Worm (Caenorhabditis elegans) whole organism, L4 larva: ENCODE results near the gene hlh-3.

Experiments
- fos-1 ChIP-seq: fragments of 150-350 bp; optimal IDR thresholded peaks from 2 replicates; lab custom pipeline; 2014; ENCODE audit warnings: missing biosample characterization, missing genetic modification characterization
- nhr-10 ChIP-seq: fragments of 150-350 bp; optimal IDR thresholded peaks from 2 replicates; lab custom pipeline; 2014; ENCODE audit warnings: missing biosample characterization, missing genetic modification characterization
- nhr-11 ChIP-seq: fragments of 150-350 bp; optimal IDR thresholded peaks from 2 replicates; lab custom pipeline; 2014; ENCODE audit warnings: missing biosample characterization, missing genetic modification characterization
- pha-4 ChIP-seq, 2 experiments: fragments of 150-350 bp in 1 of 2; fragments of 200-800 bp in 1 of 2; sonication (Bioruptor generic) in 1 of 2; IDR thresholded peaks in 1 of 2; optimal IDR thresholded peaks in 1 of 2; 2 replicates each; pipeline versions ENCODE4 v1.3.6 to Lab custom; 2014 to 2022; ENCODE audit warnings: missing genetic modification characterization in 2 of 2, missing genetic modification reagents in 2 of 2, missing biosample characterization in 1 of 2, missing compliant biosample characterization in 1 of 2

DNA sequence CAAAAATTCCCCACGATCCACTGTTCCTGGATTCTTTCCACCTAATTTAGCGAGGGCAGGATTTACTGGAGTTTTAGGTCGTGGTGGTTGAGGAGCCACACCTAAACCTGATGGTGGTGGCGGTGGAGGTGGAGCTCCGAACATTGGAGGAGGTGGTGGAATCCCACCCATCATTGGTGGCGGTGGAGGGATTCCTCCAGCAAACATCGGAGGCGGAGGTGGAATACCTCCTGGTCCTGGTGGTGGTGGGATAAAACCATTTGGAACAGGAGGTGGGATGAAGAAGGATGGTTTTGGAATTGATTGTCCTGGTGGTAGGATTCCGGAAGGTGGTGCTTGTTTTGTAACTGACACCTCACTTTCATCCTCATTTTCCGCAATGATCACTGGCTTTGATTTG is 16.6 kb upstream of the hlh-3 start:
- TF ChIP-seq nhr-10 (no peak), nhr-11 (tag; lab: Kevin White, UChicago) (no peak), pha-4 (GFP tag; IDR thresholded peaks at IDR 0.05; lab: Robert Waterston, UW) (no peak), pha-4 (tag; optimal IDR thresholded peaks at IDR 0.05; lab: Kevin White, UChicago) (no peak), fos-1 (no peak)
